Fruit fly (Drosophila melanogaster): Measurements from ENCODE around the gene CG5984.
A peak's percentile ranks its signal among the peaks of the same experiment; 100 is the strongest.

Gene CG5984

dm6 chr3R:27289638-27290037 lies 41.8 kb upstream of the CG5984 start:
- TF ChIP-seq aop (GFP tag; IDR thresholded peaks at IDR 0.05) = no peak
- no peak for TF ChIP-seq tll (GFP tag; optimal IDR thresholded peaks at IDR 0.05)
- TF ChIP-seq Myb (GFP tag; optimal IDR thresholded peaks at IDR 0.05) = peak; percentile 6
- TF ChIP-seq CG9215 (GFP tag; IDR thresholded peaks at IDR 0.05) = peak; percentile 46; the same call in 1 of the 2 replicates
- TF ChIP-seq lab (GFP tag; optimal IDR thresholded peaks at IDR 0.05) = peak; percentile 70
- TF ChIP-seq sd (tag; optimal IDR thresholded peaks at IDR 0.05) = peak; percentile 36
- peak; percentile 2 for TF ChIP-seq CG10654 (GFP tag; optimal IDR thresholded peaks at IDR 0.05)
- peak; percentile 17 for TF ChIP-seq CG10267 (tag; optimal IDR thresholded peaks at IDR 0.05)
- no peak for TF ChIP-seq CG32767 (GFP tag; IDR thresholded peaks at IDR 0.05)
- no peak for TF ChIP-seq CG15011 (GFP tag; optimal IDR thresholded peaks at IDR 0.05)
- TF ChIP-seq sens (GFP tag) = peak; percentile 91
- peak; percentile 80 for TF ChIP-seq CG32532 (GFP tag; IDR thresholded peaks at IDR 0.05)
- peak; percentile 33 for TF ChIP-seq phol (tag; optimal IDR thresholded peaks at IDR 0.05)
- TF ChIP-seq HmgZ (tag; optimal IDR thresholded peaks at IDR 0.05) = peak; percentile 10
- TF ChIP-seq MESR4 (GFP tag; optimal IDR thresholded peaks at IDR 0.05) = no peak
- TF ChIP-seq ken (GFP tag; IDR thresholded peaks at IDR 0.05) = no peak
- no peak for TF ChIP-seq lbe (GFP tag; optimal IDR thresholded peaks at IDR 0.05)
- TF ChIP-seq CG32772 (GFP tag; IDR thresholded peaks at IDR 0.05) = peak; percentile 18; the same call in 1 of the 2 replicates
- peak; percentile 50 for TF ChIP-seq CG10147 (GFP tag; optimal IDR thresholded peaks at IDR 0.05)
- 0 out of 3 replicates have a peak, but pooled peaks have one; percentile 51 for TF ChIP-seq Mrtf (GFP tag; IDR thresholded peaks at IDR 0.05)
- TF ChIP-seq CG13624 (GFP tag; optimal IDR thresholded peaks at IDR 0.05) = peak; percentile 39
- peak; percentile 62; the same call in 1 of the 3 replicates for TF ChIP-seq zfh1 (GFP tag; IDR thresholded peaks at IDR 0.05)
- TF ChIP-seq HLH54F (GFP tag; optimal IDR thresholded peaks at IDR 0.05) = peak; percentile 11
- peak; percentile 7 for TF ChIP-seq CG8290 (GFP tag; optimal IDR thresholded peaks at IDR 0.05)
- peak in 1 of 2 experiments; percentile 56 for TF ChIP-seq CG8290 (tag; optimal IDR thresholded peaks at IDR 0.05)
- 0 out of 2 replicates have a peak, but pooled peaks have one; percentile 35 for TF ChIP-seq CG14014 (GFP tag; IDR thresholded peaks at IDR 0.05)
- peak in 1 of 3 experiments; percentile 37 for TF ChIP-seq lola (GFP tag; optimal IDR thresholded peaks at IDR 0.05)
- 0 out of 3 replicates have a peak, but pooled peaks have one; percentile 27 for TF ChIP-seq CG11695 (GFP tag; IDR thresholded peaks at IDR 0.05)
- no peak for TF ChIP-seq HLH3B (GFP tag; IDR thresholded peaks at IDR 0.05)
- TF ChIP-seq gem (tag; optimal IDR thresholded peaks at IDR 0.05) = peak; percentile 64
- peak; percentile 40; the same call in 1 of the 3 replicates for TF ChIP-seq Aef1 (GFP tag; IDR thresholded peaks at IDR 0.05)
- TF ChIP-seq NFAT (GFP tag; IDR thresholded peaks at IDR 0.05) = peak; percentile 38; the same call in 1 of the 2 replicates
- no peak for TF ChIP-seq CG2116 (GFP tag; optimal IDR thresholded peaks at IDR 0.05)
- no peak for TF ChIP-seq twi (tag; optimal IDR thresholded peaks at IDR 0.05)
- peak; percentile 35 for TF ChIP-seq dmrt99B (tag; optimal IDR thresholded peaks at IDR 0.05)
- no peak for TF ChIP-seq abd-A (tag; optimal IDR thresholded peaks at IDR 0.05)
- peak; percentile 23 for TF ChIP-seq Sox102F (GFP tag; optimal IDR thresholded peaks at IDR 0.05)
- TF ChIP-seq Sox100B (GFP tag; optimal IDR thresholded peaks at IDR 0.05) = no peak
- TF ChIP-seq pum (GFP tag; optimal IDR thresholded peaks at IDR 0.05) = no peak
- TF ChIP-seq CG33557 (GFP tag; optimal IDR thresholded peaks at IDR 0.05) = peak; percentile 8
- no peak for TF ChIP-seq luna (GFP tag; optimal IDR thresholded peaks at IDR 0.05)
- no peak for TF ChIP-seq CG11085 (GFP tag; IDR thresholded peaks at IDR 0.05)
- no peak for TF ChIP-seq mld (GFP tag; IDR thresholded peaks at IDR 0.05; ENCODE audit: partially characterized antibody)
- peak; percentile 30; the same call in 1 of the 2 replicates for TF ChIP-seq CG8765 (GFP tag; IDR thresholded peaks at IDR 0.05)
- TF ChIP-seq Rfx (GFP tag; IDR thresholded peaks at IDR 0.05) = peak; percentile 75
- no peak for TF ChIP-seq CG6689 (GFP tag; IDR thresholded peaks at IDR 0.05)
- no peak for TF ChIP-seq Max (GFP tag; optimal IDR thresholded peaks at IDR 0.05)
- peak in 1 of 2 experiments; percentile 64 for TF ChIP-seq bsh (GFP tag; optimal IDR thresholded peaks at IDR 0.05)
- peak; percentile 55 for TF ChIP-seq CG18262 (tag; optimal IDR thresholded peaks at IDR 0.05)
- TF ChIP-seq CrebB (tag; optimal IDR thresholded peaks at IDR 0.05) = peak; percentile 26
